Worm (Caenorhabditis elegans) whole organism, young adult: ENCODE results near the gene K06A9.3.

Source experiments
- F39B2.1 ChIP-seq: fragments of 200-800 bp; sonication (Bioruptor generic); IDR thresholded peaks from 2 replicates; pipeline ENCODE4 v1.3.6; 2022; ENCODE audit warnings: missing genetic modification reagents, missing genetic modification characterization, missing compliant biosample characterization
- F49E8.2 ChIP-seq: sonication (generic microtip); optimal IDR thresholded peaks from 3 replicates; lab custom pipeline; 2017; ENCODE audit warnings: missing genetic modification characterization, mild to moderate bottlenecking, missing compliant biosample characterization, antibody characterized with exemption, moderate library complexity; ENCODE audit not compliant: insufficient read depth
- F57A8.1 ChIP-seq: fragments of 200-800 bp; sonication (Bioruptor generic); optimal IDR thresholded peaks from 2 replicates; lab custom pipeline; 2018; ENCODE audit warnings: mild to moderate bottlenecking, missing genetic modification characterization, moderate library complexity, missing compliant biosample characterization
- T07F8.4 ChIP-seq: sonication (generic microtip); optimal IDR thresholded peaks from 2 replicates; lab custom pipeline; 2016; ENCODE audit warnings: mild to moderate bottlenecking, missing genetic modification characterization, moderate library complexity, missing compliant biosample characterization
- Y53F4B.3 ChIP-seq: fragments of 200-800 bp; sonication (Bioruptor generic); IDR thresholded peaks from 2 replicates; pipeline ENCODE4 v1.3.6; 2022; ENCODE audit warnings: missing genetic modification reagents, missing genetic modification characterization, missing compliant biosample characterization
- Y56A3A.18 ChIP-seq: fragments of 200-800 bp; sonication (Bioruptor generic); IDR thresholded peaks from 2 replicates; pipeline ENCODE4 v1.3.6; 2022; ENCODE audit warnings: missing genetic modification reagents, missing genetic modification characterization, missing compliant biosample characterization
- Y79H2A.3 ChIP-seq: fragments of 200-800 bp; sonication (Bioruptor generic); conservative IDR thresholded peaks from 2 replicates; pipeline ENCODE4 v1.3.6; 2022; ENCODE audit warnings: missing genetic modification reagents, missing genetic modification characterization, missing compliant biosample characterization
- attf-6 ChIP-seq: fragments of 200-800 bp; sonication (Bioruptor generic); IDR thresholded peaks from 2 replicates; pipeline ENCODE4 v1.3.6; 2022; ENCODE audit warnings: missing genetic modification reagents, missing genetic modification characterization, missing compliant biosample characterization
- bed-2 ChIP-seq: fragments of 200-800 bp; sonication (Bioruptor generic); IDR thresholded peaks from 2 replicates; pipeline ENCODE4 v1.3.6; 2022; ENCODE audit warnings: missing genetic modification reagents, missing genetic modification characterization, missing compliant biosample characterization
- cebp-1 ChIP-seq, 2 experiments: fragments of 200-800 bp in 1 of 2; sonication (Bioruptor generic) in 1 of 2; sonication (generic microtip) in 1 of 2; IDR thresholded peaks in 1 of 2; optimal IDR thresholded peaks in 1 of 2; 2 replicates each; pipeline versions ENCODE4 v1.3.6 to Lab custom; 2017 to 2022; ENCODE audit warnings: missing compliant biosample characterization in 2 of 2, missing genetic modification characterization in 2 of 2, mild to moderate bottlenecking in 1 of 2, missing genetic modification reagents in 1 of 2, moderate library complexity in 1 of 2
- ceh-91 ChIP-seq: fragments of 200-800 bp; sonication (Bioruptor generic); IDR thresholded peaks from 2 replicates; pipeline ENCODE4 v1.3.6; 2022; ENCODE audit warnings: missing genetic modification reagents, missing genetic modification characterization, missing compliant biosample characterization
- chd-7 ChIP-seq: sonication (generic microtip); optimal IDR thresholded peaks from 2 replicates; lab custom pipeline; 2016; ENCODE audit warnings: mild to moderate bottlenecking, missing genetic modification characterization, moderate library complexity, missing compliant biosample characterization
- dpl-1 ChIP-seq: fragments of 150-350 bp; optimal IDR thresholded peaks from 2 replicates; lab custom pipeline; 2014; ENCODE audit warnings: missing biosample characterization, missing genetic modification reagents, missing genetic modification characterization
- egl-44 ChIP-seq: fragments of 200-800 bp; sonication (Bioruptor generic); IDR thresholded peaks from 2 replicates; pipeline ENCODE4 v1.3.6; 2022; ENCODE audit warnings: missing genetic modification reagents, missing genetic modification characterization, missing compliant biosample characterization
- him-1 ChIP-seq: sonication (generic microtip); optimal IDR thresholded peaks from 2 replicates; lab custom pipeline; 2016; ENCODE audit warnings: missing genotype, missing genetic modification reagents, missing genetic modification characterization, missing compliant biosample characterization
- hlh-26 ChIP-seq: fragments of 200-800 bp; sonication (Bioruptor generic); conservative IDR thresholded peaks from 2 replicates; pipeline ENCODE4 v1.3.6; 2022; ENCODE audit warnings: missing genetic modification reagents, missing genetic modification characterization, missing compliant biosample characterization
- hmg-1.2 ChIP-seq: fragments of 200-800 bp; sonication (Bioruptor generic); IDR thresholded peaks from 2 replicates; pipeline ENCODE4 v1.3.6; 2022; ENCODE audit warnings: missing genetic modification reagents, missing genetic modification characterization, missing compliant biosample characterization
- hsf-1 ChIP-seq: fragments of 200-800 bp; sonication (Bioruptor generic); IDR thresholded peaks from 2 replicates; pipeline ENCODE4 v1.3.6; 2022; ENCODE audit warnings: missing genetic modification reagents, missing genetic modification characterization, missing compliant biosample characterization
- lin-54 ChIP-seq: fragments of 200-800 bp; sonication (Bioruptor generic); optimal IDR thresholded peaks from 2 replicates; lab custom pipeline; 2018; ENCODE audit warnings: mild to moderate bottlenecking, missing genetic modification characterization, missing compliant biosample characterization
- madf-6 ChIP-seq: fragments of 200-800 bp; sonication (Bioruptor generic); IDR thresholded peaks from 2 replicates; pipeline ENCODE4 v1.3.6; 2022; ENCODE audit warnings: missing genetic modification reagents, missing genetic modification characterization, missing compliant biosample characterization
- madf-8 ChIP-seq: fragments of 200-800 bp; sonication (Bioruptor generic); conservative IDR thresholded peaks from 2 replicates; pipeline ENCODE4 v1.3.6; 2022; ENCODE audit warnings: missing genetic modification reagents, missing genetic modification characterization, missing compliant biosample characterization
- nhr-120 ChIP-seq: fragments of 200-800 bp; sonication (Bioruptor generic); IDR thresholded peaks from 2 replicates; pipeline ENCODE4 v1.3.6; 2022; ENCODE audit warnings: missing genetic modification characterization, missing compliant biosample characterization
- rec-8 ChIP-seq, 2 experiments: sonication (generic microtip); optimal IDR thresholded peaks; 2 replicates each; lab custom pipeline; 2016; ENCODE audit warnings: mild to moderate bottlenecking in 2 of 2, missing genetic modification characterization in 2 of 2, missing genetic modification reagents in 2 of 2, missing genotype in 2 of 2, missing biosample characterization in 1 of 2, missing compliant biosample characterization in 1 of 2, moderate library complexity in 1 of 2
- sdz-38 ChIP-seq: sonication (generic microtip); optimal IDR thresholded peaks from 2 replicates; lab custom pipeline; 2016; ENCODE audit warnings: missing genotype, missing genetic modification characterization, missing compliant biosample characterization
- snpc-1.1 ChIP-seq: sonication (generic microtip); optimal IDR thresholded peaks from 2 replicates; lab custom pipeline; 2017; ENCODE audit warnings: missing genetic modification characterization, mild to moderate bottlenecking, missing compliant biosample characterization, antibody characterized with exemption, moderate library complexity, missing genotype, missing genetic modification reagents; ENCODE audit not compliant: insufficient read depth
- snpc-4 ChIP-seq, 5 experiments: fragments of 150-350 bp in 1 of 5; sonication (generic microtip) in 4 of 5; optimal IDR thresholded peaks; 2 replicates each; lab custom pipeline; 2014 to 2018; ENCODE audit warnings: missing genetic modification characterization in 5 of 5, missing biosample characterization in 3 of 5, antibody characterized with exemption in 2 of 5, mild to moderate bottlenecking in 2 of 5, missing compliant biosample characterization in 2 of 5, missing genotype in 2 of 5, moderate library complexity in 2 of 5, missing genetic modification reagents in 1 of 5
- somi-1 ChIP-seq: fragments of 200-800 bp; sonication (Bioruptor generic); optimal IDR thresholded peaks from 2 replicates; lab custom pipeline; 2018; ENCODE audit warnings: mild to moderate bottlenecking, missing genetic modification characterization, missing compliant biosample characterization
- tbx-9 ChIP-seq: sonication (generic microtip); optimal IDR thresholded peaks from 2 replicates; lab custom pipeline; 2016; ENCODE audit warnings: borderline replicate concordance, missing genetic modification characterization, inconsistent platforms, missing compliant biosample characterization
- unc-130 ChIP-seq: sonication (generic microtip); optimal IDR thresholded peaks from 2 replicates; lab custom pipeline; 2016; ENCODE audit warnings: missing genetic modification reagents, missing genetic modification characterization, missing compliant biosample characterization
- unc-62 ChIP-seq: fragments of 150-350 bp; optimal IDR thresholded peaks from 2 replicates; lab custom pipeline; 2014; ENCODE audit warnings: missing biosample characterization, missing genetic modification reagents, missing genetic modification characterization
- zfh-2 ChIP-seq: fragments of 200-800 bp; sonication (Bioruptor generic); conservative IDR thresholded peaks from 2 replicates; pipeline ENCODE4 v1.3.6; 2022; ENCODE audit warnings: missing genetic modification reagents, missing genetic modification characterization, missing compliant biosample characterization
- ztf-22 ChIP-seq: fragments of 200-800 bp; sonication (Bioruptor generic); optimal IDR thresholded peaks from 2 replicates; lab custom pipeline; 2018; ENCODE audit warnings: mild to moderate bottlenecking, missing genetic modification characterization, moderate library complexity, missing compliant biosample characterization

The K06A9.3 gene

ce11 chrX:1524559-1524958 lies 10.6 kb downstream of the K06A9.3 start (continued):
- TF ChIP-seq hmg-1.2 (GFP tag; lab: Robert Waterston, UW), result peak; percentile 69; the same call in 1 of the 2 replicates
- TF ChIP-seq him-1, result no peak
- no peak for TF ChIP-seq hsf-1 (GFP tag; lab: Robert Waterston, UW)
- no peak for TF ChIP-seq sdz-38
- no peak for TF ChIP-seq bed-2 (GFP tag; lab: Robert Waterston, UW)
- no peak for TF ChIP-seq snpc-1.1
- TF ChIP-seq, all 124 proteins: peak for 7

ce11 chrX:1523272-1523671 lies 11.9 kb downstream of the K06A9.3 start:
- no peak for TF ChIP-seq madf-6 (GFP tag; lab: Robert Waterston, UW)
- TF ChIP-seq madf-8 (GFP tag; lab: Robert Waterston, UW), result no peak
- TF ChIP-seq unc-62, result no peak
- TF ChIP-seq F49E8.2 (tag; lab: Kevin White, UChicago), result no peak
- no peak for TF ChIP-seq egl-44 (GFP tag; lab: Robert Waterston, UW)
- no peak for TF ChIP-seq lin-54 (GFP tag; lab: Kevin White, UChicago)
- TF ChIP-seq Y79H2A.3 (GFP tag; lab: Robert Waterston, UW), result no peak
- no peak for TF ChIP-seq rec-8 (tag; optimal IDR thresholded peaks at IDR 0.05; lab: Kevin White, UChicago)
- no peak for TF ChIP-seq somi-1 (GFP tag; lab: Kevin White, UChicago)
- TF ChIP-seq, all 124 proteins: peak for 0

ce11 chrX:1522068-1522467 lies 13.1 kb downstream of the K06A9.3 start:
- TF ChIP-seq F39B2.1 (GFP tag; lab: Robert Waterston, UW) (no peak), hlh-26 (GFP tag; lab: Robert Waterston, UW) (no peak), cebp-1 (GFP tag; IDR thresholded peaks at IDR 0.05; lab: Robert Waterston, UW) (no peak), cebp-1 (tag; optimal IDR thresholded peaks at IDR 0.05; lab: Kevin White, UChicago) (peak; percentile 7), unc-130 (GFP tag; lab: Kevin White, UChicago) (no peak), attf-6 (GFP tag; lab: Robert Waterston, UW) (no peak), dpl-1 (GFP tag; lab: Kevin White, UChicago) (no peak), Y53F4B.3 (GFP tag; lab: Robert Waterston, UW) (no peak), nhr-120 (GFP tag; lab: Robert Waterston, UW) (no peak)

- TF ChIP-seq chd-7 (tag; lab: Kevin White, UChicago) (no peak), ztf-22 (GFP tag; lab: Kevin White, UChicago) (no peak), T07F8.4 (tag; lab: Kevin White, UChicago) (no peak), hsf-1 (GFP tag; lab: Robert Waterston, UW) (no peak), F57A8.1 (no peak), Y53F4B.3 (GFP tag; lab: Robert Waterston, UW) (no peak), ceh-91 (GFP tag; lab: Robert Waterston, UW) (no peak), tbx-9 (tag; lab: Kevin White, UChicago) (no peak), snpc-4 (GFP tag; optimal IDR thresholded peaks at IDR 0.05; lab: Kevin White, UChicago) (no peak), snpc-4 (tag; optimal IDR thresholded peaks at IDR 0.05; lab: Kevin White, UChicago) (no peak), unc-130 (GFP tag; lab: Kevin White, UChicago) (no peak)
These were observed 13.8 kb downstream of the K06A9.3 start, which contains the start of gene toca-1 for ce11 chrX:1521387-1521786. TSS of gene toca-1 (minus strand) at chrX:1521487.

ce11 chrX:1517519-1517918 lies 17.6 kb downstream of the K06A9.3 start:
- TF ChIP-seq zfh-2 (GFP tag; lab: Robert Waterston, UW) (peak; percentile 53; the same call in 1 of the 2 replicates), Y56A3A.18 (no peak), nhr-120 (GFP tag; lab: Robert Waterston, UW) (no peak)
